Fruit fly (Drosophila melanogaster): ENCODE results near the gene CG31220.

CG31220 gene

dm6 chr3R:19657235-19657634, 8.9 kb downstream of the CG31220 start:
- no peak for TF ChIP-seq seq (GFP tag; IDR thresholded peaks at IDR 0.05)
- no peak for TF ChIP-seq Atf-2 (GFP tag; optimal IDR thresholded peaks at IDR 0.05)
- no peak for TF ChIP-seq jing (GFP tag; optimal IDR thresholded peaks at IDR 0.05)
- TF ChIP-seq CTCF (GFP tag; optimal IDR thresholded peaks at IDR 0.05), result peak; percentile 61
- no peak for TF ChIP-seq pros (GFP tag; optimal IDR thresholded peaks at IDR 0.05)
- no peak for TF ChIP-seq rib (GFP tag; IDR thresholded peaks at IDR 0.05)
- no peak for TF ChIP-seq Dref (GFP tag; IDR thresholded peaks at IDR 0.05)
- TF ChIP-seq caup (GFP tag; optimal IDR thresholded peaks at IDR 0.05; ENCODE audit: severe bottlenecking), result no peak

- TF ChIP-seq unc-4 (GFP tag; IDR thresholded peaks at IDR 0.05; ENCODE audit: partially characterized antibody) (no peak), CG14710 (tag; optimal IDR thresholded peaks at IDR 0.05) (no peak), Myb (GFP tag; optimal IDR thresholded peaks at IDR 0.05) (no peak), CG15601 (tag; optimal IDR thresholded peaks at IDR 0.05) (no peak), CG12942 (GFP tag; optimal IDR thresholded peaks at IDR 0.05) (no peak), fu2 (GFP tag; optimal IDR thresholded peaks at IDR 0.05) (no peak), CG8478 (optimal IDR thresholded peaks at IDR 0.05) (no peak), CG15011 (GFP tag; optimal IDR thresholded peaks at IDR 0.05) (no peak), CG7271 (tag; optimal IDR thresholded peaks at IDR 0.05) (no peak), bsh (GFP tag; optimal IDR thresholded peaks at IDR 0.05) (no peak), repo (GFP tag; optimal IDR thresholded peaks at IDR 0.05) (no peak), Usf (GFP tag; optimal IDR thresholded peaks at IDR 0.05) (no peak), Ptx1 (GFP tag; IDR thresholded peaks at IDR 0.05) (no peak), CG17802 (tag; optimal IDR thresholded peaks at IDR 0.05) (no peak), HLH54F (GFP tag; optimal IDR thresholded peaks at IDR 0.05) (no peak), CG31441 (GFP tag; IDR thresholded peaks at IDR 0.05) (no peak)
Measured at dm6 chr3R:19657766-19658165, 9.5 kb downstream of the CG31220 start, which contains the start of gene CG6184. Gene CG6184, minus strand, starts transcription at chr3R:19657866.

- TF ChIP-seq pho (GFP tag; optimal IDR thresholded peaks at IDR 0.05), result no peak
- TF ChIP-seq schlank (tag; optimal IDR thresholded peaks at IDR 0.05), result no peak
- no peak for TF ChIP-seq CG11093 (GFP tag; IDR thresholded peaks at IDR 0.05)
- no peak for TF ChIP-seq CG10959 (GFP tag; IDR thresholded peaks at IDR 0.05)
- no peak for TF ChIP-seq eyg (GFP tag; optimal IDR thresholded peaks at IDR 0.05)
- no peak for TF ChIP-seq Dek (tag; optimal IDR thresholded peaks at IDR 0.05)
- no peak for TF ChIP-seq sug (tag; optimal IDR thresholded peaks at IDR 0.05)
- TF ChIP-seq pan (optimal IDR thresholded peaks at IDR 0.05), result no peak
- TF ChIP-seq pan (GFP tag; optimal IDR thresholded peaks at IDR 0.05 in 1 of 2, IDR thresholded peaks at IDR 0.05 in 1 of 2), result no peak
- TF ChIP-seq CG4282 (GFP tag; optimal IDR thresholded peaks at IDR 0.05), result no peak
- no peak for TF ChIP-seq fd96Cb (tag; optimal IDR thresholded peaks at IDR 0.05)
- no peak for TF ChIP-seq CG32532 (GFP tag; IDR thresholded peaks at IDR 0.05)
- no peak for TF ChIP-seq sima (GFP tag; optimal IDR thresholded peaks at IDR 0.05)
- no peak for TF ChIP-seq Hr3 (GFP tag; optimal IDR thresholded peaks at IDR 0.05)
Measured at dm6 chr3R:19659448-19659847, 11.2 kb downstream of the CG31220 start, which contains the start of gene ort. Gene ort, plus strand, starts transcription at chr3R:19659748.

- 0 out of 2 replicates have a peak, but pooled peaks have one; percentile 13 for TF ChIP-seq vvl (GFP tag; IDR thresholded peaks at IDR 0.05)
- TF ChIP-seq Blimp-1 (GFP tag; optimal IDR thresholded peaks at IDR 0.05), result peak; percentile 89
- TF ChIP-seq crol (GFP tag; IDR thresholded peaks at IDR 0.05), result peak; percentile 44; the same call in 1 of the 2 replicates
- TF ChIP-seq Dbx (GFP tag; IDR thresholded peaks at IDR 0.05), result no peak
- TF ChIP-seq Deaf1 (tag; optimal IDR thresholded peaks at IDR 0.05), result peak; percentile 81
- TF ChIP-seq Opbp (GFP tag; IDR thresholded peaks at IDR 0.05; ENCODE audit: partially characterized antibody), result no peak
- no peak for TF ChIP-seq CG13424 (tag; optimal IDR thresholded peaks at IDR 0.05)
- 0 out of 3 replicates have a peak, but pooled peaks have one; percentile 19 for TF ChIP-seq HLH4C (GFP tag; IDR thresholded peaks at IDR 0.05; ENCODE audit: partially characterized antibody)
- TF ChIP-seq CG12769 (tag; optimal IDR thresholded peaks at IDR 0.05), result peak; percentile 55
- 0 out of 3 replicates have a peak, but pooled peaks have one; percentile 44 for TF ChIP-seq hb (GFP tag; IDR thresholded peaks at IDR 0.05; ENCODE audit: partially characterized antibody)
Measured at dm6 chr3R:19664713-19665112, 16.4 kb downstream of the CG31220 start, which contains the start of gene CG7432. Gene CG7432, plus strand, starts transcription at chr3R:19665007.
